Worm (Caenorhabditis elegans): ENCODE measurements around the gene del-7.

DNA sequence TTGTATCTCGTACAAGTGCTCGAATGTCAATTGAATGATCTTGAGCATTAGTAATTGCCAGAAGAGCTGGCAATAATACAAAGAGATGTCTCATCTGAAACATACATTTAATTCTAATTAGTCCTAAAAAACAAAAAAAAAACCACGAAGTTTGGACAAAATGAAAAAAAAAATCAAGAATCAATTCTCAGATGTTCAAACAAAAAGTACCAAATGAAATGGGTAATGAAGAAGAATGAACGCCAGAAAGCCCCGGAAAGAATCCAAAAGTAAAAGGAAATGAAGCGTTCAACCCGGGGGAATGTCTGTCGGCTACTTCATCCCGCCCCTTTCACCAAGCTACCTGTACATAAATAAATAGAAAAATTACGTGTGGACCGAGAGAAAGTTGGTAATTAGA lies 42.3 kb upstream of the del-7 start, which contains the start of gene F33D4.6:
- TF ChIP-seq unc-55 (GFP tag; optimal IDR thresholded peaks at IDR 0.05) (no peak), ztf-11 (tag; optimal IDR thresholded peaks at IDR 0.05) (no peak)

Data from whole organism, L2 larva.